Fruit fly (Drosophila melanogaster) whole organism, embryonic: Measurements from ENCODE around the gene CG7406.

Experiments used
- Atf3 ChIP-seq: fragments of 200-800 bp; sonication (Bioruptor generic); optimal IDR thresholded peaks from 3 replicates; lab custom pipeline; 2016; ENCODE audit warnings: missing biosample characterization, missing genetic modification characterization
- B-H2 ChIP-seq: fragments of 200-800 bp; sonication (Bioruptor generic); optimal IDR thresholded peaks from 2 replicates; lab custom pipeline; 2018; ENCODE audit warnings: missing biosample characterization, mild to moderate bottlenecking, missing genetic modification characterization
- BtbVII ChIP-seq: fragments of 200-800 bp; sonication (Bioruptor generic); optimal IDR thresholded peaks from 3 replicates; lab custom pipeline; 2017; ENCODE audit warnings: missing biosample characterization, mild to moderate bottlenecking, missing genetic modification characterization
- CG11560 ChIP-seq: fragments of 200-800 bp; sonication (Bioruptor generic); IDR thresholded peaks from 3 replicates; pipeline ENCODE4 v1.3.6; 2022; ENCODE audit warnings: missing biosample characterization, missing genetic modification characterization
- CG12155 ChIP-seq: fragments of 200-800 bp; sonication (Bioruptor generic); optimal IDR thresholded peaks from 3 replicates; lab custom pipeline; 2016; ENCODE audit warnings: missing biosample characterization, missing genetic modification characterization
- CG12769 ChIP-seq: fragments of 200-800 bp; sonication (Bioruptor generic); optimal IDR thresholded peaks from 2 replicates; lab custom pipeline; 2019; ENCODE audit warnings: missing biosample characterization, mild to moderate bottlenecking, missing genetic modification characterization, moderate library complexity
- CG13775 ChIP-seq: fragments of 200-800 bp; sonication (Bioruptor generic); optimal IDR thresholded peaks from 3 replicates; lab custom pipeline; 2017; ENCODE audit warnings: missing biosample characterization, mild to moderate bottlenecking, missing genetic modification characterization
- CG14860 ChIP-seq: fragments of 200-800 bp; sonication (Bioruptor generic); IDR thresholded peaks from 3 replicates; pipeline ENCODE4 v1.3.6; 2022; ENCODE audit warnings: missing biosample characterization, missing genetic modification characterization; ENCODE audit not compliant: partially characterized antibody
- CG15479 ChIP-seq: fragments of 200-800 bp; sonication (Bioruptor generic); optimal IDR thresholded peaks from 3 replicates; lab custom pipeline; 2019; ENCODE audit warnings: missing biosample characterization, mild to moderate bottlenecking, missing genetic modification characterization, moderate library complexity
- CG1832 ChIP-seq: fragments of 200-800 bp; sonication (Bioruptor generic); optimal IDR thresholded peaks from 2 replicates; lab custom pipeline; 2017; ENCODE audit warnings: missing biosample characterization, mild to moderate bottlenecking, missing genetic modification characterization, inconsistent platforms
- CG18619 ChIP-seq: fragments of 200-800 bp; sonication (Bioruptor generic); optimal IDR thresholded peaks from 3 replicates; lab custom pipeline; 2017; ENCODE audit warnings: missing biosample characterization, mild to moderate bottlenecking, missing genetic modification characterization
- CG2678 ChIP-seq: fragments of 200-800 bp; sonication (Bioruptor generic); optimal IDR thresholded peaks from 3 replicates; lab custom pipeline; 2019; ENCODE audit warnings: missing biosample characterization, mild to moderate bottlenecking, missing genetic modification characterization, moderate library complexity
- CG3163 ChIP-seq: fragments of 200-800 bp; sonication (Bioruptor generic); optimal IDR thresholded peaks from 3 replicates; lab custom pipeline; 2016; ENCODE audit warnings: missing biosample characterization, missing genetic modification characterization
- CG3281 ChIP-seq: fragments of 200-800 bp; sonication (Bioruptor generic); optimal IDR thresholded peaks from 3 replicates; lab custom pipeline; 2017; ENCODE audit warnings: missing biosample characterization, mild to moderate bottlenecking, missing genetic modification characterization
- CG3838 ChIP-seq: fragments of 200-800 bp; sonication (Bioruptor generic); optimal IDR thresholded peaks from 3 replicates; lab custom pipeline; 2016; ENCODE audit warnings: missing biosample characterization, missing genetic modification characterization
- CG3847 ChIP-seq: fragments of 200-800 bp; sonication (Bioruptor generic); IDR thresholded peaks from 2 replicates; pipeline ENCODE4 v1.3.6; 2022; ENCODE audit warnings: missing biosample characterization, missing genetic modification characterization
- CG4424 ChIP-seq: fragments of 200-800 bp; sonication (Bioruptor generic); optimal IDR thresholded peaks from 3 replicates; lab custom pipeline; 2016; ENCODE audit warnings: missing biosample characterization, missing genetic modification characterization
- CG4730 ChIP-seq: fragments of 200-800 bp; sonication (Bioruptor generic); IDR thresholded peaks from 2 replicates; pipeline ENCODE4 v1.3.6; 2022; ENCODE audit warnings: missing biosample characterization, missing genetic modification characterization
- CG6765 ChIP-seq: fragments of 200-800 bp; sonication (Bioruptor generic); optimal IDR thresholded peaks from 3 replicates; lab custom pipeline; 2017; ENCODE audit warnings: missing biosample characterization, mild to moderate bottlenecking, missing genetic modification characterization
- CG7556 ChIP-seq: fragments of 200-800 bp; sonication (Bioruptor generic); optimal IDR thresholded peaks from 2 replicates; lab custom pipeline; 2017; ENCODE audit warnings: missing biosample characterization, mild to moderate bottlenecking, missing genetic modification characterization
- CG8089 ChIP-seq: fragments of 200-800 bp; sonication (Bioruptor generic); optimal IDR thresholded peaks from 3 replicates; lab custom pipeline; 2016; ENCODE audit warnings: missing biosample characterization, missing genetic modification characterization
- CG8281 ChIP-seq: fragments of 200-800 bp; sonication (Bioruptor generic); optimal IDR thresholded peaks from 2 replicates; lab custom pipeline; 2018; ENCODE audit warnings: missing biosample characterization, mild to moderate bottlenecking, missing genetic modification characterization, moderate library complexity
- CG8359 ChIP-seq: fragments of 200-800 bp; sonication (Bioruptor generic); optimal IDR thresholded peaks from 2 replicates; lab custom pipeline; 2017; ENCODE audit warnings: missing biosample characterization, mild to moderate bottlenecking, missing genetic modification characterization, borderline replicate concordance
- CTCF ChIP-seq: fragments of 200-800 bp; sonication (Bioruptor generic); optimal IDR thresholded peaks from 2 replicates; lab custom pipeline; 2017; ENCODE audit warnings: missing biosample characterization, mild to moderate bottlenecking, missing genetic modification characterization, moderate library complexity
- CoRest ChIP-seq: fragments of 200-800 bp; sonication (Bioruptor generic); optimal IDR thresholded peaks from 3 replicates; lab custom pipeline; 2018; ENCODE audit warnings: missing biosample characterization, mild to moderate bottlenecking, missing genetic modification characterization, moderate library complexity
- Dbx ChIP-seq: fragments of 200-800 bp; sonication (Bioruptor generic); IDR thresholded peaks from 3 replicates; pipeline ENCODE4 v1.3.6; 2022; ENCODE audit warnings: missing biosample characterization, missing genetic modification characterization
- E2f1 ChIP-seq: fragments of 200-800 bp; sonication (Bioruptor generic); IDR thresholded peaks from 2 replicates; pipeline ENCODE4 v1.3.6; 2022; ENCODE audit warnings: missing biosample characterization, missing genetic modification characterization
- HHEX ChIP-seq: fragments of 200-800 bp; sonication (Bioruptor generic); optimal IDR thresholded peaks from 3 replicates; lab custom pipeline; 2017; ENCODE audit warnings: missing biosample characterization, mild to moderate bottlenecking, missing genetic modification characterization, missing genetic modification reagents
- HLH3B ChIP-seq: fragments of 200-800 bp; sonication (Bioruptor generic); IDR thresholded peaks from 2 replicates; pipeline ENCODE4 v1.3.6; 2022; ENCODE audit warnings: missing biosample characterization, missing genetic modification characterization
- HmgZ ChIP-seq: fragments of 200-800 bp; sonication (Bioruptor generic); optimal IDR thresholded peaks from 2 replicates; lab custom pipeline; 2018; ENCODE audit warnings: missing biosample characterization, mild to moderate bottlenecking, missing genetic modification characterization
- Med ChIP-seq: fragments of 200-800 bp; sonication (Bioruptor generic); peaks from one replicate; lab custom pipeline; 2016; ENCODE audit warnings: missing biosample characterization, missing genetic modification characterization, mild to moderate bottlenecking, inconsistent platforms, moderate library complexity
- Myb ChIP-seq: fragments of 200-800 bp; sonication (Bioruptor generic); optimal IDR thresholded peaks from 2 replicates; lab custom pipeline; 2016; ENCODE audit warnings: missing biosample characterization, missing genetic modification characterization
- Poxn ChIP-seq: fragments of 200-800 bp; sonication (Bioruptor generic); IDR thresholded peaks from 2 replicates; pipeline ENCODE4 v1.3.6; 2022; ENCODE audit warnings: missing biosample characterization, missing genetic modification characterization
- Taf1 ChIP-seq: fragments of 200-800 bp; sonication (Bioruptor generic); IDR thresholded peaks from 2 replicates; pipeline ENCODE4 v1.3.6; 2022; ENCODE audit warnings: missing biosample characterization, missing genetic modification characterization
- bbx ChIP-seq: fragments of 200-800 bp; sonication (Bioruptor generic); IDR thresholded peaks from 2 replicates; pipeline ENCODE4 v1.3.6; 2022; ENCODE audit warnings: missing biosample characterization, missing genetic modification characterization; ENCODE audit not compliant: partially characterized antibody
- bigmax ChIP-seq: fragments of 200-800 bp; sonication (Bioruptor generic); optimal IDR thresholded peaks from 2 replicates; lab custom pipeline; 2018; ENCODE audit warnings: missing biosample characterization, mild to moderate bottlenecking, missing genetic modification characterization
- cad ChIP-seq: fragments of >200 bp; optimal IDR thresholded peaks from 2 replicates; lab custom pipeline; 2017; ENCODE audit warnings: missing biosample characterization, missing genetic modification characterization
- chn ChIP-seq: fragments of 200-800 bp; sonication (Bioruptor generic); optimal IDR thresholded peaks from 2 replicates; lab custom pipeline; 2016; ENCODE audit warnings: missing biosample characterization, missing genetic modification characterization
- ci ChIP-seq: fragments of 200-800 bp; sonication (Bioruptor generic); IDR thresholded peaks from 3 replicates; pipeline ENCODE4 v1.3.6; 2022; ENCODE audit warnings: missing biosample characterization, missing genetic modification characterization
- danr ChIP-seq: fragments of 200-800 bp; sonication (Bioruptor generic); IDR thresholded peaks from 2 replicates; pipeline ENCODE4 v1.3.6; 2022; ENCODE audit warnings: missing biosample characterization, missing genetic modification characterization
- dati ChIP-seq: fragments of 200-800 bp; sonication (Bioruptor generic); IDR thresholded peaks from 2 replicates; pipeline ENCODE4 v1.3.6; 2022; ENCODE audit warnings: missing biosample characterization, missing genetic modification characterization
- gcm ChIP-seq: fragments of 200-800 bp; sonication (Bioruptor generic); optimal IDR thresholded peaks from 2 replicates; lab custom pipeline; 2019; ENCODE audit warnings: missing biosample characterization, mild to moderate bottlenecking, missing genetic modification characterization, moderate library complexity
- gfzf ChIP-seq: fragments of 200-800 bp; sonication (Bioruptor generic); optimal IDR thresholded peaks from 2 replicates; lab custom pipeline; 2016; ENCODE audit warnings: missing biosample characterization, mild to moderate bottlenecking, missing genetic modification characterization, moderate library complexity
- insv ChIP-seq, 2 experiments: fragments of 200-800 bp; sonication (Bioruptor generic); optimal IDR thresholded peaks; 3 replicates each; lab custom pipeline; 2016 to 2018; ENCODE audit warnings: missing biosample characterization in 2 of 2, missing genetic modification characterization in 2 of 2
- knrl ChIP-seq: fragments of 200-800 bp; sonication (Bioruptor generic); IDR thresholded peaks from 3 replicates; pipeline ENCODE4 v1.3.6; 2022; ENCODE audit warnings: missing biosample characterization, missing genetic modification characterization; ENCODE audit not compliant: partially characterized antibody
- maf-S ChIP-seq: fragments of 200-800 bp; sonication (Bioruptor generic); optimal IDR thresholded peaks from 2 replicates; lab custom pipeline; 2016; ENCODE audit warnings: missing biosample characterization, missing genetic modification characterization
- psq ChIP-seq: fragments of 200-800 bp; sonication (Bioruptor generic); optimal IDR thresholded peaks from 2 replicates; lab custom pipeline; 2017; ENCODE audit warnings: missing biosample characterization, missing genetic modification characterization
- pzg ChIP-seq: fragments of 200-800 bp; sonication (Bioruptor generic); optimal IDR thresholded peaks from 3 replicates; lab custom pipeline; 2018; ENCODE audit warnings: missing biosample characterization, mild to moderate bottlenecking, missing genetic modification characterization, moderate library complexity
- tll ChIP-seq, 2 experiments: fragments of 200-800 bp in 1 of 2; fragments of >200 bp in 1 of 2; sonication (Bioruptor generic) in 1 of 2; optimal IDR thresholded peaks; 2 replicates each; lab custom pipeline; 2017 to 2019; ENCODE audit warnings: missing biosample characterization in 2 of 2, missing genetic modification characterization in 2 of 2, mild to moderate bottlenecking in 1 of 2, moderate library complexity in 1 of 2
- vfl ChIP-seq: fragments of 200-800 bp; sonication (Bioruptor generic); optimal IDR thresholded peaks from 2 replicates; lab custom pipeline; 2016; ENCODE audit warnings: missing biosample characterization, missing genetic modification characterization

Gene CG7406

dm6 chrX:19106842-19107557, 29.5 kb downstream of the CG7406 start (continued):
- TF ChIP-seq danr (GFP tag; lab: Robert Waterston, UW), result no peak
- no peak for TF ChIP-seq CG6765 (GFP tag; lab: Kevin White, UChicago)
- peak; percentile 68 for TF ChIP-seq CG2678 (tag; lab: Kevin White, UChicago)
- peak; percentile 7 for TF ChIP-seq CG8359 (GFP tag; lab: Kevin White, UChicago)
- TF ChIP-seq chn (GFP tag; lab: Kevin White, UChicago), result peak; percentile 18
- TF ChIP-seq CG15479, result no peak
- peak; percentile 82 for TF ChIP-seq Med (GFP tag; lab: Kevin White, UChicago)
- TF ChIP-seq E2f1, result peak; percentile 32; the same call in 1 of the 2 replicates
- no peak for TF ChIP-seq CG14860 (GFP tag; lab: Robert Waterston, UW)
- TF ChIP-seq CG3838 (GFP tag; lab: Kevin White, UChicago), result no peak
- no peak for TF ChIP-seq vfl (GFP tag; lab: Kevin White, UChicago)
- TF ChIP-seq gfzf (GFP tag; lab: Kevin White, UChicago), result no peak
- TF ChIP-seq Dbx, result no peak
- TF ChIP-seq CG4730 (GFP tag; lab: Robert Waterston, UW), result no peak
- no peak for TF ChIP-seq pzg (GFP tag; lab: Kevin White, UChicago)
- no peak for TF ChIP-seq CG12155 (GFP tag; lab: Kevin White, UChicago)
- TF ChIP-seq bigmax (GFP tag; lab: Kevin White, UChicago), result no peak
- no peak for TF ChIP-seq B-H2 (GFP tag; lab: Kevin White, UChicago)
- TF ChIP-seq HLH3B, result peak; percentile 42; the same call in 1 of the 2 replicates
- no peak for TF ChIP-seq BtbVII (GFP tag; lab: Kevin White, UChicago)
- peak; percentile 51 for TF ChIP-seq CoRest (tag; lab: Kevin White, UChicago)
- no peak for TF ChIP-seq cad (GFP tag; lab: Kevin White, UChicago)
- TF ChIP-seq CTCF (GFP tag; lab: Kevin White, UChicago), result no peak
- TF ChIP-seq Myb (GFP tag; lab: Kevin White, UChicago), result no peak
- TF ChIP-seq HHEX (GFP tag; lab: Kevin White, UChicago), result peak; percentile 49
- TF ChIP-seq Taf1 (GFP tag; lab: Robert Waterston, UW), result no peak
- TF ChIP-seq knrl (GFP tag; lab: Robert Waterston, UW), result no peak
- TF ChIP-seq tll (GFP tag; optimal IDR thresholded peaks at IDR 0.05; lab: Kevin White, UChicago), result no peak
- TF ChIP-seq psq (GFP tag; lab: Kevin White, UChicago), result no peak
- no peak for TF ChIP-seq bbx (GFP tag; lab: Robert Waterston, UW)
- no peak for TF ChIP-seq maf-S
- TF ChIP-seq Poxn (GFP tag; lab: Robert Waterston, UW), result no peak
- no peak for TF ChIP-seq CG1832 (GFP tag; lab: Kevin White, UChicago)
- peak; percentile 49 for TF ChIP-seq CG4424 (GFP tag; lab: Kevin White, UChicago)
- peak; percentile 57 for TF ChIP-seq CG7556 (GFP tag; lab: Kevin White, UChicago)
- TF ChIP-seq CG3847, result no peak
- TF ChIP-seq gcm (GFP tag; lab: Kevin White, UChicago), result no peak
- TF ChIP-seq HmgZ, result peak; percentile 4
- TF ChIP-seq CG3163 (GFP tag; lab: Kevin White, UChicago), result no peak
- TF ChIP-seq CG3281 (GFP tag; lab: Kevin White, UChicago), result peak; percentile 33
- TF ChIP-seq CG8089 (GFP tag; lab: Kevin White, UChicago), result no peak
- no peak for TF ChIP-seq CG11560 (tag; lab: Robert Waterston, UW)
- TF ChIP-seq CG12769, result peak; percentile 38
- TF ChIP-seq Atf3 (GFP tag; lab: Kevin White, UChicago), result no peak
- TF ChIP-seq ci, result 0 out of 3 replicates have a peak, but pooled peaks have one; percentile 53
- TF ChIP-seq CG13775 (GFP tag; lab: Kevin White, UChicago), result no peak
- no peak for TF ChIP-seq insv (GFP tag; optimal IDR thresholded peaks at IDR 0.05; lab: Kevin White, UChicago)
- no peak for TF ChIP-seq dati (GFP tag; lab: Robert Waterston, UW)
- no peak for TF ChIP-seq CG18619 (GFP tag; lab: Kevin White, UChicago)
- peak; percentile 4 for TF ChIP-seq CG8281 (tag; lab: Kevin White, UChicago)
